Fruit fly (Drosophila melanogaster) whole organism, embryonic: Measurements from ENCODE around the gene asf1.

ENCODE experiments used
- Antp ChIP-seq: fragments of 200-800 bp; sonication (Bioruptor generic); optimal IDR thresholded peaks from 3 replicates; lab custom pipeline; 2016; ENCODE audit warnings: missing biosample characterization, missing genetic modification characterization
- CG10321 ChIP-seq: fragments of 200-800 bp; sonication (Bioruptor generic); IDR thresholded peaks from 2 replicates; pipeline ENCODE4 v1.3.6; 2022; ENCODE audit warnings: missing biosample characterization, missing genetic modification characterization
- CG10366 ChIP-seq: fragments of 200-800 bp; sonication (Bioruptor generic); IDR thresholded peaks from 2 replicates; pipeline ENCODE4 v1.3.6; 2022; ENCODE audit warnings: missing biosample characterization, missing genetic modification characterization
- CG10462 ChIP-seq: fragments of 200-800 bp; sonication (Bioruptor generic); optimal IDR thresholded peaks from 2 replicates; lab custom pipeline; 2016; ENCODE audit warnings: missing biosample characterization, missing genetic modification characterization
- CG10543 ChIP-seq: fragments of 200-800 bp; sonication (Bioruptor generic); optimal IDR thresholded peaks from 3 replicates; lab custom pipeline; 2017; ENCODE audit warnings: missing biosample characterization, mild to moderate bottlenecking, missing genetic modification characterization, moderate library complexity
- CG11723 ChIP-seq: fragments of 200-800 bp; sonication (Bioruptor generic); optimal IDR thresholded peaks from 2 replicates; lab custom pipeline; 2017; ENCODE audit warnings: missing biosample characterization, mild to moderate bottlenecking, missing genetic modification characterization
- CG1233 ChIP-seq: fragments of 200-800 bp; sonication (Bioruptor generic); optimal IDR thresholded peaks from 4 replicates; lab custom pipeline; 2018; ENCODE audit warnings: missing biosample characterization, mild to moderate bottlenecking, missing genetic modification characterization
- CG12744 ChIP-seq: fragments of 200-800 bp; sonication (Bioruptor generic); optimal IDR thresholded peaks from 2 replicates; lab custom pipeline; 2016; ENCODE audit warnings: missing biosample characterization, missing genetic modification characterization
- CG13296 ChIP-seq: fragments of 200-800 bp; sonication (Bioruptor generic); optimal IDR thresholded peaks from 3 replicates; lab custom pipeline; 2018; ENCODE audit warnings: missing biosample characterization, mild to moderate bottlenecking, missing genetic modification characterization
- CG14014 ChIP-seq: fragments of 200-800 bp; sonication (Bioruptor generic); IDR thresholded peaks from 2 replicates; pipeline ENCODE4 v1.3.6; 2022; ENCODE audit warnings: missing biosample characterization, missing genetic modification characterization
- CG15011 ChIP-seq: fragments of 200-800 bp; sonication (Bioruptor generic); optimal IDR thresholded peaks from 3 replicates; lab custom pipeline; 2018; ENCODE audit warnings: missing biosample characterization, mild to moderate bottlenecking, missing genetic modification characterization
- CG15269 ChIP-seq: fragments of 200-800 bp; sonication (Bioruptor generic); optimal IDR thresholded peaks from 2 replicates; lab custom pipeline; 2018; ENCODE audit warnings: missing biosample characterization, mild to moderate bottlenecking, missing genetic modification characterization, moderate library complexity
- CG15696 ChIP-seq: fragments of 200-800 bp; sonication (Bioruptor generic); optimal IDR thresholded peaks from 2 replicates; lab custom pipeline; 2019; ENCODE audit warnings: missing biosample characterization, mild to moderate bottlenecking, missing genetic modification characterization, moderate library complexity
- CG30020 ChIP-seq: fragments of 200-800 bp; optimal IDR thresholded peaks from 2 replicates; lab custom pipeline; 2019; ENCODE audit warnings: missing biosample characterization, mild to moderate bottlenecking, missing genetic modification characterization, moderate library complexity
- CG30431 ChIP-seq: fragments of 200-800 bp; sonication (Bioruptor generic); optimal IDR thresholded peaks from 2 replicates; lab custom pipeline; 2017; ENCODE audit warnings: missing biosample characterization, missing genetic modification characterization
- CG3847 ChIP-seq: fragments of 200-800 bp; sonication (Bioruptor generic); IDR thresholded peaks from 2 replicates; pipeline ENCODE4 v1.3.6; 2022; ENCODE audit warnings: missing biosample characterization, missing genetic modification characterization
- CG4424 ChIP-seq: fragments of 200-800 bp; sonication (Bioruptor generic); optimal IDR thresholded peaks from 3 replicates; lab custom pipeline; 2016; ENCODE audit warnings: missing biosample characterization, missing genetic modification characterization
- CG4707 ChIP-seq: fragments of 200-800 bp; sonication (Bioruptor generic); optimal IDR thresholded peaks from 2 replicates; lab custom pipeline; 2018; ENCODE audit warnings: missing biosample characterization, mild to moderate bottlenecking, missing genetic modification characterization, moderate library complexity
- CG6654 ChIP-seq: fragments of 200-800 bp; sonication (Bioruptor generic); optimal IDR thresholded peaks from 2 replicates; lab custom pipeline; 2017; ENCODE audit warnings: missing biosample characterization, mild to moderate bottlenecking, missing genetic modification characterization
- CG6791 ChIP-seq: fragments of 200-800 bp; sonication (Bioruptor generic); IDR thresholded peaks from 3 replicates; pipeline ENCODE4 v1.3.6; 2022; ENCODE audit warnings: missing biosample characterization, missing genetic modification characterization; ENCODE audit not compliant: partially characterized antibody
- CG7372 ChIP-seq: fragments of 200-800 bp; sonication (Bioruptor generic); IDR thresholded peaks from 2 replicates; pipeline ENCODE4 v1.3.6; 2022; ENCODE audit warnings: missing biosample characterization, missing genetic modification characterization
- CG8290 ChIP-seq, 3 experiments: fragments of 200-800 bp; sonication (Bioruptor generic); optimal IDR thresholded peaks; 2 replicates each; lab custom pipeline; 2016 to 2019; ENCODE audit warnings: missing biosample characterization in 3 of 3, missing genetic modification characterization in 3 of 3, mild to moderate bottlenecking in 2 of 3, moderate library complexity in 1 of 3
- CrebB ChIP-seq: fragments of 200-800 bp; sonication (Bioruptor generic); optimal IDR thresholded peaks from 3 replicates; lab custom pipeline; 2018; ENCODE audit warnings: missing biosample characterization, mild to moderate bottlenecking, missing genetic modification characterization
- D ChIP-seq, 2 experiments: fragments of 200-800 bp in 1 of 2; fragments of >200 bp in 1 of 2; sonication (Bioruptor generic) in 1 of 2; optimal IDR thresholded peaks; 2 replicates in 1 of 2; 3 replicates in 1 of 2; lab custom pipeline; 2017; ENCODE audit warnings: mild to moderate bottlenecking in 1 of 2, missing biosample characterization in 1 of 2, missing genetic modification characterization in 1 of 2, missing genetic modification reagents in 1 of 2
- Ets97D ChIP-seq: fragments of 200-800 bp; sonication (Bioruptor generic); optimal IDR thresholded peaks from 3 replicates; lab custom pipeline; 2016; ENCODE audit warnings: missing biosample characterization, missing genetic modification characterization
- Gug ChIP-seq: fragments of 200-800 bp; sonication (Bioruptor generic); IDR thresholded peaks from 4 replicates; pipeline ENCODE4 v1.3.6; 2022; ENCODE audit warnings: missing biosample characterization, missing genetic modification characterization
- Lhr ChIP-seq: fragments of 200-800 bp; sonication (Bioruptor generic); optimal IDR thresholded peaks from 3 replicates; lab custom pipeline; 2017; ENCODE audit warnings: mild to moderate bottlenecking, missing biosample characterization, missing genetic modification reagents, missing genetic modification characterization
- Mrtf ChIP-seq: fragments of 200-800 bp; sonication (Bioruptor generic); IDR thresholded peaks from 3 replicates; pipeline ENCODE4 v1.3.6; 2022; ENCODE audit warnings: missing biosample characterization, missing genetic modification characterization
- NC2β ChIP-seq: fragments of 200-800 bp; sonication (Bioruptor generic); optimal IDR thresholded peaks from 2 replicates; lab custom pipeline; 2016; ENCODE audit warnings: missing biosample characterization, missing genetic modification characterization
- Sry-β ChIP-seq: fragments of 200-800 bp; sonication (Bioruptor generic); optimal IDR thresholded peaks from 2 replicates; lab custom pipeline; 2018; ENCODE audit warnings: missing biosample characterization, mild to moderate bottlenecking, missing genetic modification characterization, moderate library complexity
- bsh ChIP-seq, 2 experiments: fragments of 200-800 bp; sonication (Bioruptor generic); optimal IDR thresholded peaks; 2 replicates each; lab custom pipeline; 2017 to 2018; ENCODE audit warnings: mild to moderate bottlenecking in 2 of 2, missing biosample characterization in 2 of 2, missing genetic modification characterization in 2 of 2, moderate library complexity in 1 of 2
- caup ChIP-seq: fragments of 200-800 bp; sonication (Bioruptor generic); optimal IDR thresholded peaks from 3 replicates; lab custom pipeline; 2017; ENCODE audit warnings: missing biosample characterization, mild to moderate bottlenecking, missing genetic modification characterization, moderate library complexity; ENCODE audit not compliant: severe bottlenecking
- dati ChIP-seq: fragments of 200-800 bp; sonication (Bioruptor generic); IDR thresholded peaks from 2 replicates; pipeline ENCODE4 v1.3.6; 2022; ENCODE audit warnings: missing biosample characterization, missing genetic modification characterization
- ems ChIP-seq: fragments of 200-800 bp; sonication (Bioruptor generic); optimal IDR thresholded peaks from 3 replicates; lab custom pipeline; 2016; ENCODE audit warnings: missing biosample characterization, missing genetic modification characterization
- eyg ChIP-seq: fragments of 200-800 bp; sonication (Bioruptor generic); optimal IDR thresholded peaks from 3 replicates; lab custom pipeline; 2016; ENCODE audit warnings: missing biosample characterization, missing genetic modification characterization
- fd96Cb ChIP-seq: fragments of 200-800 bp; sonication (Bioruptor generic); optimal IDR thresholded peaks from 2 replicates; lab custom pipeline; 2018; ENCODE audit warnings: missing biosample characterization, mild to moderate bottlenecking, missing genetic modification characterization, moderate library complexity
- gce ChIP-seq: fragments of 200-800 bp; sonication (Bioruptor generic); IDR thresholded peaks from 3 replicates; pipeline ENCODE4 v1.3.6; 2022; ENCODE audit warnings: missing biosample characterization, missing genetic modification characterization
- gro ChIP-seq: fragments of 200-800 bp; sonication (Bioruptor generic); optimal IDR thresholded peaks from 2 replicates; lab custom pipeline; 2016; ENCODE audit warnings: missing biosample characterization, missing genetic modification characterization
- gt ChIP-seq: fragments of 200-800 bp; sonication (Bioruptor generic); IDR thresholded peaks from 2 replicates; pipeline ENCODE4 v1.3.6; 2022; ENCODE audit warnings: missing biosample characterization, missing genetic modification characterization
- ham ChIP-seq: fragments of 200-800 bp; sonication (Bioruptor generic); IDR thresholded peaks from 2 replicates; pipeline ENCODE4 v1.3.6; 2022; ENCODE audit warnings: missing biosample characterization, missing genetic modification characterization
- hth ChIP-seq: fragments of >200 bp; optimal IDR thresholded peaks from 2 replicates; lab custom pipeline; 2017; ENCODE audit warnings: inconsistent platforms
- mirr ChIP-seq: fragments of 200-800 bp; sonication (Bioruptor generic); optimal IDR thresholded peaks from 3 replicates; lab custom pipeline; 2018; ENCODE audit warnings: missing biosample characterization, mild to moderate bottlenecking, missing genetic modification characterization
- pho ChIP-seq: fragments of 200-800 bp; sonication (Bioruptor generic); optimal IDR thresholded peaks from 2 replicates; lab custom pipeline; 2016; ENCODE audit warnings: missing biosample characterization, missing genetic modification characterization
- seq ChIP-seq: fragments of 200-800 bp; sonication (Bioruptor generic); IDR thresholded peaks from 2 replicates; pipeline ENCODE4 v1.3.6; 2022; ENCODE audit warnings: missing biosample characterization, missing genetic modification characterization
- sna ChIP-seq: fragments of 200-800 bp; sonication (Bioruptor generic); IDR thresholded peaks from 2 replicates; pipeline ENCODE4 v1.3.6; 2022; ENCODE audit warnings: missing biosample characterization, missing genetic modification characterization; ENCODE audit not compliant: partially characterized antibody
- sob ChIP-seq: fragments of 200-800 bp; sonication (Bioruptor generic); IDR thresholded peaks from 2 replicates; pipeline ENCODE4 v1.3.6; 2022; ENCODE audit warnings: missing biosample characterization, missing genetic modification characterization
- tll ChIP-seq, 2 experiments: fragments of 200-800 bp in 1 of 2; fragments of >200 bp in 1 of 2; sonication (Bioruptor generic) in 1 of 2; optimal IDR thresholded peaks; 2 replicates each; lab custom pipeline; 2017 to 2019; ENCODE audit warnings: missing biosample characterization in 2 of 2, missing genetic modification characterization in 2 of 2, mild to moderate bottlenecking in 1 of 2, moderate library complexity in 1 of 2
- trh ChIP-seq: fragments of 200-800 bp; sonication (Bioruptor generic); optimal IDR thresholded peaks from 2 replicates; lab custom pipeline; 2016; ENCODE audit warnings: missing biosample characterization, missing genetic modification characterization
- tx ChIP-seq: fragments of 200-800 bp; sonication (Bioruptor generic); optimal IDR thresholded peaks from 2 replicates; lab custom pipeline; 2016; ENCODE audit warnings: missing biosample characterization, missing genetic modification characterization
- wdn ChIP-seq: fragments of 200-800 bp; sonication (Bioruptor generic); IDR thresholded peaks from 2 replicates; pipeline ENCODE4 v1.3.6; 2022; ENCODE audit warnings: missing biosample characterization, missing genetic modification characterization

Gene asf1

DNA sequence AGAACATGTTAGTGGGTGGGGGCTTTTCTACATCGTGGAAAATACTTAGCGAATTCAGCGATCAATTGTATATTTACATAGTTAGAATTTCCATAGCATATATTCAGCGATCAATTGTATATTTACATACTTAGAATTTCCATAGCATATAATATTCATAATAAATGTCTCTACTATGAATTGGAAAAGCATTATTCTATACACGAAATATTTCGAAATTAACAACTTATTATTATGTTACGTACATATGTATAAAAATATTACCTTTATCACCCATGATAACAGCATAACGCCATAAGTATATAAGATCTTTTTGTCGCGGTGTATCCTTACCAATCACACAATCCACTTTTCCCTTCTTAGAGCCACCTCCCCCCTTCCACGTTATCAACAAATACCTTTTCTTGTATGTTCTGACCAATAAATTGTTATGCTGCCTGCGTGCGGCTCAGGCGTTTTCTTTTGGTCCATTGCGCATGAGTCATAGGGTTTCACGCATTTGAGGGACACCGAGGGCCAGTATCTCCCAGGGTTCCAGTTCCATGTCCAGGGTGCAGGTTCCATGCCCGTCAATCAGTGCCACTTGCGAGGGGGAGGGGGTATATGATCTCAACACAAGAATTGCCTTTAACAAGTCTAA lies 18.2 kb downstream of the asf1 start (continued):
- TF ChIP-seq CG11723 (GFP tag; lab: Kevin White, UChicago) (no peak), CG12744 (no peak), wdn (GFP tag; lab: Robert Waterston, UW) (no peak), CG7372 (no peak), CrebB (tag; lab: Kevin White, UChicago) (no peak), hth (lab: Kevin White, UChicago) (no peak), CG8290 (GFP tag; optimal IDR thresholded peaks at IDR 0.05; lab: Kevin White, UChicago) (peak; percentile 61), CG8290 (tag; optimal IDR thresholded peaks at IDR 0.05; lab: Kevin White, UChicago) (peak in 1 of 2 experiments; percentile 56), NC2β (no peak), CG15011 (GFP tag; lab: Kevin White, UChicago) (no peak), CG10543 (GFP tag; lab: Kevin White, UChicago) (peak; percentile 1), bsh (GFP tag; optimal IDR thresholded peaks at IDR 0.05; lab: Kevin White, UChicago) (peak in 1 of 2 experiments; percentile 75), ems (GFP tag; lab: Kevin White, UChicago) (no peak), gce (no peak), caup (GFP tag; lab: Kevin White, UChicago) (no peak), CG13296 (GFP tag; lab: Kevin White, UChicago) (no peak), CG3847 (no peak), CG1233 (GFP tag; lab: Kevin White, UChicago) (peak; percentile 43), CG10321 (GFP tag; lab: Robert Waterston, UW) (no peak), gro (no peak), CG10462 (GFP tag; lab: Kevin White, UChicago) (no peak), CG6791 (GFP tag; lab: Robert Waterston, UW) (no peak), tx (GFP tag; lab: Kevin White, UChicago) (no peak), eyg (GFP tag; lab: Kevin White, UChicago) (no peak), CG4424 (GFP tag; lab: Kevin White, UChicago) (peak; percentile 60), CG6654 (GFP tag; lab: Kevin White, UChicago) (no peak), mirr (no peak), dati (GFP tag; lab: Robert Waterston, UW) (no peak), CG10366 (no peak), sna (GFP tag; lab: Robert Waterston, UW) (no peak), CG4707 (GFP tag; lab: Kevin White, UChicago) (no peak), CG14014 (GFP tag; lab: Robert Waterston, UW) (no peak), CG15696 (peak; percentile 96), Mrtf (no peak), gt (no peak), fd96Cb (tag; lab: Kevin White, UChicago) (peak; percentile 64), CG30020 (peak; percentile 41), tll (GFP tag; optimal IDR thresholded peaks at IDR 0.05; lab: Kevin White, UChicago) (peak in 1 of 2 experiments; percentile 64), seq (GFP tag; lab: Robert Waterston, UW) (no peak), Antp (GFP tag; lab: Kevin White, UChicago) (no peak), D (optimal IDR thresholded peaks at IDR 0.05; lab: Kevin White, UChicago) (peak; percentile 71), D (GFP tag; optimal IDR thresholded peaks at IDR 0.05; lab: Kevin White, UChicago) (peak; percentile 74), Sry-β (GFP tag; lab: Kevin White, UChicago) (no peak), pho (GFP tag; lab: Kevin White, UChicago) (no peak), CG30431 (GFP tag; lab: Kevin White, UChicago) (peak; percentile 59), ham (GFP tag; lab: Robert Waterston, UW) (no peak), CG15269 (tag; lab: Kevin White, UChicago) (no peak), Gug (GFP tag; lab: Robert Waterston, UW) (no peak), Ets97D (GFP tag; lab: Kevin White, UChicago) (no peak), Lhr (GFP tag; lab: Kevin White, UChicago) (peak; percentile 36), trh (no peak), sob (GFP tag; lab: Robert Waterston, UW) (no peak)
